Fruit fly (Drosophila melanogaster) S2 (cell line): Measurements from ENCODE around the gene Cpr65Av.

ENCODE experiments used
- CG8478 ChIP-seq: fragments of >200 bp; optimal IDR thresholded peaks from 2 replicates; lab custom pipeline; 2018
- CTCF ChIP-seq, 2 experiments: fragments of >200 bp; optimal IDR thresholded peaks; 2 replicates each; lab custom pipeline; 2018

DNA sequence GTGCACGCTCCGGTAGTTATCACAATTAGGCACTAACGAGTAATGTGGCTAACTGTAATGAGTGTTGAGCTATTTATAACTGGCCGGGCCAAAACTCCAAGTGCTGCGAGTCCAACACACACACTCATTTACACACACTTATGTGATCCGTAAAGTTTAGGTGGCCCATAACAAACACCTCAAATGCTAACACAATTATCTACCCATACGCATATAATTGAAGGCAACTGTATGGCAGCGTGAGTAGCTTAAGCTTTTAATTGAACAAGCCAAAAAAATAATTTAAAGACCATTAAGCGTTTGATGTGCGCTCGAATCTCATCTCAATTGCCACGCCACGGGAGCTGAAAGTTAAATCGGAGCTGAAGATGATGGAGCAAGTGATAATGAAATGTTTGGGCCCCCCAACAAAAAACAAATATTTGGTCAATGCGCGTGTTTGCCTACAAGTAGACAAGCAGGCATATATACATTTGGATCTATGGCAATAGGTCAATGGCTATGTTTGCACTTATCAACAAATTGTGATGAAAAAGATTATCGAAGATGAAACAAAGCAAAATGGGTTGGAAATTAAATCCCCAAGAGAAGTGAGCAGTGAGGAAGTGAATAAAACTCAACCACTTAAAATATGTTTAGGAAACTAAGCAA lies at the start of gene Cpr65Av:
- TF ChIP-seq CTCF (optimal IDR thresholded peaks at IDR 0.05; lab: Kevin White, UChicago) (no peak), CG8478 (lab: Kevin White, UChicago) (no peak)
